Fruit fly (Drosophila melanogaster): ENCODE measurements around the gene dyw.

- TF ChIP-seq ttk (optimal IDR thresholded peaks at IDR 0.05), result no peak
- TF ChIP-seq Sin3A (optimal IDR thresholded peaks at IDR 0.05), result no peak
- no peak for TF ChIP-seq psq (optimal IDR thresholded peaks at IDR 0.05)
Observed at dm6 chrX:2713776-2714175, 20.1 kb upstream of the dyw start, which contains the start of the genes CG2685 and CG2694.
